Fruit fly (Drosophila melanogaster): ENCODE results near the gene NAAT1.

Gene NAAT1

DNA sequence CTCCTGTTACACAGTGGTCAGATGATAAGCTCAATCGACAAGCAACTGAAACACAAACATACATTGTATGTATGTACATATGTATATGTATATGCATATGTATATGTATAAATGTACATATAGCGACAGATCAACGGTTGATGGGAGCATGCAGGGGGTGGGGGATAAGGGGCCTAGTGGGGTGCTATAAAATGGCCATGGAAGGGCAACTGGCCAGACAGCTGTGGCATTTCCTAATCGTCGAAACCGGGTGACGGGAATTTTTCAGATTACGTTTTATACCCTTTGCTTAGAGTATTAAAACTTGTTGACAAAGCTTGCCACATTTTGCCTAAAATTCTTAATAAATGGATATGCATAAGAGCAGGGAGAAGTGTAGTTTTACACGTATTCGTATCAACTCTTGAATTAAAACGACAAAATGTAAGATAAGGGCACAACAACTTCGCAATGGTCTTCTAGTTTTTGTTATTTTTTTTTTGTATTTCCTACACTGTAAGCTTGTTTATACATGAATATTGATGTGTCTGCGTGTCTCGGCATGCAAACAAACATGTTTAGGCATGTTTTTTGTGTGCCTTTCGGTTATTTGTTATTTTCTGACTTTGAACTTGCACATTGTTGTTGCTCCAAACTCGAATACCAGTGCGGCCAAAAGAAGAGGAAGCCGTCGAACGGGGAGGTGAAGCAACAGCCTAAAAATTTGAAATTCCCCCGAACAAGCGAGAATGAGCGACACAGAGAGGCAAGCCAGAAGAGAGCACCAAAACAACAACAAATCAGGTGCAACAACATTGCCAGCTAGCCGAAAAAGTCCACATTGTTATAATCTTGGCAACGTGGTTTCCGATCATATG, 8.6 kb upstream of the NAAT1 start (continued):
- TF ChIP-seq psq (GFP tag; optimal IDR thresholded peaks at IDR 0.05) (peak; percentile 39), HHEX (GFP tag; optimal IDR thresholded peaks at IDR 0.05) (peak; percentile 71), CG3407 (GFP tag; optimal IDR thresholded peaks at IDR 0.05) (peak; percentile 65), D (optimal IDR thresholded peaks at IDR 0.05) (no peak), D (GFP tag; optimal IDR thresholded peaks at IDR 0.05) (peak; percentile 68), bigmax (GFP tag; optimal IDR thresholded peaks at IDR 0.05) (no peak), en (GFP tag; optimal IDR thresholded peaks at IDR 0.05) (peak; percentile 45), CG1024 (GFP tag; IDR thresholded peaks at IDR 0.05) (no peak), bsh (GFP tag; optimal IDR thresholded peaks at IDR 0.05) (peak; percentile 3 to 75), CG4617 (GFP tag; optimal IDR thresholded peaks at IDR 0.05; ENCODE audit: borderline replicate concordance) (no peak), Max (GFP tag; optimal IDR thresholded peaks at IDR 0.05) (no peak), Hey (tag; optimal IDR thresholded peaks at IDR 0.05) (peak; percentile 3), peb (GFP tag; IDR thresholded peaks at IDR 0.05) (peak; percentile 38; the same call in 1 of the 2 replicates), CG5180 (GFP tag; optimal IDR thresholded peaks at IDR 0.05) (peak; percentile 61), chn (GFP tag; optimal IDR thresholded peaks at IDR 0.05) (peak; percentile 62), CG34224 (GFP tag; IDR thresholded peaks at IDR 0.05; ENCODE audit: partially characterized antibody) (0 out of 3 replicates have a peak, but pooled peaks have one; percentile 13), salm (tag; optimal IDR thresholded peaks at IDR 0.05) (peak; percentile 59), Ada2b (GFP tag; IDR thresholded peaks at IDR 0.05) (peak; percentile 79), Med (GFP tag) (peak; percentile 88), ato (GFP tag; IDR thresholded peaks at IDR 0.05; ENCODE audit: partially characterized antibody) (no peak), Eip74EF (GFP tag; optimal IDR thresholded peaks at IDR 0.05) (peak in 1 of 2 experiments; percentile 78), CG17328 (GFP tag; IDR thresholded peaks at IDR 0.05) (peak; percentile 78), sens-2 (GFP tag; IDR thresholded peaks at IDR 0.05) (peak; percentile 60; the same call in 1 of the 2 replicates), E2f1 (GFP tag; IDR thresholded peaks at IDR 0.05) (peak; percentile 84), BEAF-32 (GFP tag; optimal IDR thresholded peaks at IDR 0.05) (no peak), prd (optimal IDR thresholded peaks at IDR 0.05) (no peak), prd (GFP tag; IDR thresholded peaks at IDR 0.05) (peak; percentile 78), crp (GFP tag; optimal IDR thresholded peaks at IDR 0.05) (peak in 1 of 2 experiments; percentile 15), D19A (tag; optimal IDR thresholded peaks at IDR 0.05) (peak; percentile 89), lov (optimal IDR thresholded peaks at IDR 0.05) (no peak), lov (GFP tag; IDR thresholded peaks at IDR 0.05) (0 out of 3 replicates have a peak, but pooled peaks have one; percentile 68), fd96Cb (tag; optimal IDR thresholded peaks at IDR 0.05) (peak; percentile 77), CG10274 (GFP tag; optimal IDR thresholded peaks at IDR 0.05) (peak; percentile 34), cwo (GFP tag; optimal IDR thresholded peaks at IDR 0.05) (peak; percentile 76), disco-r (GFP tag; optimal IDR thresholded peaks at IDR 0.05) (peak; percentile 71), insv (GFP tag; optimal IDR thresholded peaks at IDR 0.05) (no peak), yki (optimal IDR thresholded peaks at IDR 0.05) (no peak), NC2α (GFP tag; optimal IDR thresholded peaks at IDR 0.05) (no peak), CG17186 (GFP tag; optimal IDR thresholded peaks at IDR 0.05) (peak; percentile 15), D19B (GFP tag; optimal IDR thresholded peaks at IDR 0.05) (peak; percentile 23), CG9727 (GFP tag; optimal IDR thresholded peaks at IDR 0.05) (peak; percentile 56), CG9215 (GFP tag; IDR thresholded peaks at IDR 0.05) (0 out of 2 replicates have a peak, but pooled peaks have one; percentile 52), CG13894 (tag; optimal IDR thresholded peaks at IDR 0.05) (peak; percentile 52), CG1647 (GFP tag; optimal IDR thresholded peaks at IDR 0.05) (peak; percentile 52), CG6689 (GFP tag; IDR thresholded peaks at IDR 0.05) (peak; percentile 82), rib (GFP tag; IDR thresholded peaks at IDR 0.05) (0 out of 2 replicates have a peak, but pooled peaks have one; percentile 39), CG14667 (GFP tag; IDR thresholded peaks at IDR 0.05) (no peak; the same call in 1 of the 2 replicates), CG18599 (GFP tag; optimal IDR thresholded peaks at IDR 0.05) (peak; percentile 80)

All from whole organism, embryonic.